Fruit fly (Drosophila melanogaster) whole organism, embryonic: ENCODE measurements around the gene CG9393.

Experiments
- Aef1 ChIP-seq: fragments of 200-800 bp; sonication (Bioruptor generic); IDR thresholded peaks from 3 replicates; pipeline ENCODE4 v1.3.6; 2022; ENCODE audit warnings: missing biosample characterization, missing genetic modification characterization
- Antp ChIP-seq: fragments of 200-800 bp; sonication (Bioruptor generic); optimal IDR thresholded peaks from 3 replicates; lab custom pipeline; 2016; ENCODE audit warnings: missing biosample characterization, missing genetic modification characterization
- Awh ChIP-seq: fragments of 200-800 bp; sonication (Bioruptor generic); IDR thresholded peaks from 2 replicates; pipeline ENCODE4, ENCODE4 v1.3.6; 2022; ENCODE audit warnings: missing biosample characterization, missing genetic modification characterization
- BtbVII ChIP-seq: fragments of 200-800 bp; sonication (Bioruptor generic); optimal IDR thresholded peaks from 3 replicates; lab custom pipeline; 2017; ENCODE audit warnings: missing biosample characterization, mild to moderate bottlenecking, missing genetic modification characterization
- C15 ChIP-seq: fragments of 200-800 bp; sonication (Bioruptor generic); IDR thresholded peaks from 3 replicates; pipeline ENCODE4 v1.3.6; 2022; ENCODE audit warnings: missing biosample characterization, missing genetic modification characterization
- CG13123 ChIP-seq: fragments of 200-800 bp; sonication (Bioruptor generic); optimal IDR thresholded peaks from 2 replicates; lab custom pipeline; 2016; ENCODE audit warnings: missing biosample characterization, missing genetic modification characterization
- CG13296 ChIP-seq: fragments of 200-800 bp; sonication (Bioruptor generic); optimal IDR thresholded peaks from 3 replicates; lab custom pipeline; 2018; ENCODE audit warnings: missing biosample characterization, mild to moderate bottlenecking, missing genetic modification characterization
- CG13424 ChIP-seq: fragments of 200-800 bp; sonication (Bioruptor generic); optimal IDR thresholded peaks from 2 replicates; lab custom pipeline; 2019; ENCODE audit warnings: missing biosample characterization, mild to moderate bottlenecking, missing genetic modification characterization, moderate library complexity
- CG14050 ChIP-seq: fragments of 200-800 bp; sonication (Bioruptor generic); IDR thresholded peaks from 3 replicates; pipeline ENCODE4 v1.3.6; 2022; ENCODE audit warnings: missing biosample characterization, missing genetic modification characterization
- CG14710 ChIP-seq: fragments of 200-800 bp; sonication (Bioruptor generic); optimal IDR thresholded peaks from 3 replicates; lab custom pipeline; 2019; ENCODE audit warnings: missing biosample characterization, mild to moderate bottlenecking, missing genetic modification characterization, moderate library complexity
- CG15073 ChIP-seq: fragments of 200-800 bp; sonication (Bioruptor generic); optimal IDR thresholded peaks from 2 replicates; lab custom pipeline; 2016; ENCODE audit warnings: missing biosample characterization, missing genetic modification characterization
- CG1529 ChIP-seq: fragments of 200-800 bp; sonication (Bioruptor generic); optimal IDR thresholded peaks from 3 replicates; lab custom pipeline; 2018; ENCODE audit warnings: missing biosample characterization, missing genetic modification characterization
- CG1647 ChIP-seq: fragments of 200-800 bp; sonication (Bioruptor generic); optimal IDR thresholded peaks from 3 replicates; lab custom pipeline; 2016; ENCODE audit warnings: missing biosample characterization, missing genetic modification characterization
- CG16863 ChIP-seq: fragments of 200-800 bp; sonication (Bioruptor generic); optimal IDR thresholded peaks from 3 replicates; lab custom pipeline; 2016; ENCODE audit warnings: missing biosample characterization, missing genetic modification characterization
- CG17912 ChIP-seq: fragments of 200-800 bp; sonication (Bioruptor generic); optimal IDR thresholded peaks from 2 replicates; lab custom pipeline; 2018; ENCODE audit warnings: missing biosample characterization, mild to moderate bottlenecking, missing genetic modification characterization
- CG3163 ChIP-seq: fragments of 200-800 bp; sonication (Bioruptor generic); optimal IDR thresholded peaks from 3 replicates; lab custom pipeline; 2016; ENCODE audit warnings: missing biosample characterization, missing genetic modification characterization
- CG42726 ChIP-seq: fragments of 200-800 bp; sonication (Bioruptor generic); IDR thresholded peaks from 2 replicates; pipeline ENCODE4 v1.3.6; 2022; ENCODE audit warnings: missing biosample characterization, missing genetic modification characterization; ENCODE audit not compliant: partially characterized antibody
- CG7928 ChIP-seq: fragments of 200-800 bp; sonication (Bioruptor generic); optimal IDR thresholded peaks from 2 replicates; lab custom pipeline; 2017; ENCODE audit warnings: missing biosample characterization, mild to moderate bottlenecking, missing genetic modification characterization
- CG9437 ChIP-seq: fragments of 200-800 bp; sonication (Bioruptor generic); optimal IDR thresholded peaks from 2 replicates; lab custom pipeline; 2018; ENCODE audit warnings: missing biosample characterization, mild to moderate bottlenecking, missing genetic modification characterization
- CG9609 ChIP-seq: fragments of 200-800 bp; sonication (Bioruptor generic); optimal IDR thresholded peaks from 3 replicates; lab custom pipeline; 2016; ENCODE audit warnings: missing biosample characterization, missing genetic modification characterization
- Ets65A ChIP-seq: fragments of 200-800 bp; sonication (Bioruptor generic); peaks from one replicate; lab custom pipeline; 2016; ENCODE audit warnings: missing biosample characterization, missing genetic modification characterization
- Fer2 ChIP-seq: fragments of 200-800 bp; sonication (Bioruptor generic); optimal IDR thresholded peaks from 2 replicates; lab custom pipeline; 2018; ENCODE audit warnings: missing biosample characterization, mild to moderate bottlenecking, missing genetic modification characterization, moderate library complexity
- H15 ChIP-seq: fragments of 200-800 bp; sonication (Bioruptor generic); IDR thresholded peaks from 3 replicates; pipeline ENCODE4 v1.3.6; 2022; ENCODE audit warnings: missing biosample characterization, missing genetic modification characterization
- HLH3B ChIP-seq: fragments of 200-800 bp; sonication (Bioruptor generic); IDR thresholded peaks from 2 replicates; pipeline ENCODE4 v1.3.6; 2022; ENCODE audit warnings: missing biosample characterization, missing genetic modification characterization
- HLH54F ChIP-seq: fragments of 200-800 bp; sonication (Bioruptor generic); optimal IDR thresholded peaks from 3 replicates; lab custom pipeline; 2016; ENCODE audit warnings: missing biosample characterization, missing genetic modification characterization
- Hr39 ChIP-seq: fragments of >200 bp; optimal IDR thresholded peaks from 2 replicates; lab custom pipeline; 2017
- NK7.1 ChIP-seq: fragments of 200-800 bp; sonication (Bioruptor generic); optimal IDR thresholded peaks from 3 replicates; lab custom pipeline; 2016; ENCODE audit warnings: missing biosample characterization, missing genetic modification characterization
- Neu2 ChIP-seq: fragments of 200-800 bp; sonication (Bioruptor generic); optimal IDR thresholded peaks from 3 replicates; lab custom pipeline; 2016; ENCODE audit warnings: missing biosample characterization, missing genetic modification characterization, borderline replicate concordance
- Six4 ChIP-seq: fragments of 200-800 bp; sonication (Bioruptor generic); optimal IDR thresholded peaks from 2 replicates; lab custom pipeline; 2016; ENCODE audit warnings: missing biosample characterization, missing genetic modification characterization
- Sox102F ChIP-seq: fragments of 200-800 bp; sonication (Bioruptor generic); optimal IDR thresholded peaks from 2 replicates; lab custom pipeline; 2018; ENCODE audit warnings: missing biosample characterization, mild to moderate bottlenecking, missing genetic modification characterization, moderate library complexity
- Stat92E ChIP-seq, 3 experiments: fragments of >200 bp in 2 of 3; fragments of 200-800 bp in 1 of 3; sonication (Bioruptor generic) in 1 of 3; optimal IDR thresholded peaks; 2 replicates each; lab custom pipeline; 2017 to 2019; ENCODE audit warnings: missing biosample characterization in 3 of 3, missing genetic modification characterization in 3 of 3, mild to moderate bottlenecking in 1 of 3, moderate library complexity in 1 of 3
- amos ChIP-seq: fragments of 200-800 bp; sonication (Bioruptor generic); IDR thresholded peaks from 2 replicates; pipeline ENCODE4 v1.3.6; 2022; ENCODE audit warnings: missing biosample characterization, missing genetic modification characterization; ENCODE audit not compliant: partially characterized antibody
- bsh ChIP-seq, 2 experiments: fragments of 200-800 bp; sonication (Bioruptor generic); optimal IDR thresholded peaks; 2 replicates each; lab custom pipeline; 2017 to 2018; ENCODE audit warnings: mild to moderate bottlenecking in 2 of 2, missing biosample characterization in 2 of 2, missing genetic modification characterization in 2 of 2, moderate library complexity in 1 of 2
- crc ChIP-seq: fragments of 200-800 bp; sonication (Bioruptor generic); optimal IDR thresholded peaks from 2 replicates; lab custom pipeline; 2016; ENCODE audit warnings: missing biosample characterization, missing genetic modification characterization
- danr ChIP-seq: fragments of 200-800 bp; sonication (Bioruptor generic); IDR thresholded peaks from 2 replicates; pipeline ENCODE4 v1.3.6; 2022; ENCODE audit warnings: missing biosample characterization, missing genetic modification characterization
- dm ChIP-seq: fragments of 200-800 bp; sonication (Bioruptor generic); optimal IDR thresholded peaks from 3 replicates; lab custom pipeline; 2016; ENCODE audit warnings: missing biosample characterization, missing genetic modification characterization
- exex ChIP-seq: fragments of 200-800 bp; sonication (Bioruptor generic); optimal IDR thresholded peaks from 4 replicates; lab custom pipeline; 2018; ENCODE audit warnings: missing biosample characterization, mild to moderate bottlenecking, missing genetic modification characterization, moderate library complexity
- gce ChIP-seq: fragments of 200-800 bp; sonication (Bioruptor generic); IDR thresholded peaks from 3 replicates; pipeline ENCODE4 v1.3.6; 2022; ENCODE audit warnings: missing biosample characterization, missing genetic modification characterization
- gfzf ChIP-seq: fragments of 200-800 bp; sonication (Bioruptor generic); optimal IDR thresholded peaks from 2 replicates; lab custom pipeline; 2016; ENCODE audit warnings: missing biosample characterization, mild to moderate bottlenecking, missing genetic modification characterization, moderate library complexity
- grn ChIP-seq: fragments of 200-800 bp; sonication (Bioruptor generic); optimal IDR thresholded peaks from 3 replicates; lab custom pipeline; 2017; ENCODE audit warnings: missing biosample characterization, missing genetic modification characterization
- gsb-n ChIP-seq: fragments of 200-800 bp; sonication (Bioruptor generic); optimal IDR thresholded peaks from 3 replicates; lab custom pipeline; 2018; ENCODE audit warnings: missing biosample characterization, mild to moderate bottlenecking, missing genetic modification characterization
- her ChIP-seq: fragments of 200-800 bp; sonication (Bioruptor generic); optimal IDR thresholded peaks from 2 replicates; lab custom pipeline; 2016; ENCODE audit warnings: missing biosample characterization, missing genetic modification characterization
- knrl ChIP-seq: fragments of 200-800 bp; sonication (Bioruptor generic); IDR thresholded peaks from 3 replicates; pipeline ENCODE4 v1.3.6; 2022; ENCODE audit warnings: missing biosample characterization, missing genetic modification characterization; ENCODE audit not compliant: partially characterized antibody
- lola ChIP-seq, 3 experiments: fragments of >200 bp in 2 of 3; fragments of 200-800 bp in 1 of 3; sonication (Bioruptor generic) in 1 of 3; optimal IDR thresholded peaks; 2 replicates each; lab custom pipeline; 2017 to 2019; ENCODE audit warnings: missing biosample characterization in 3 of 3, missing genetic modification characterization in 3 of 3, mild to moderate bottlenecking in 1 of 3, moderate library complexity in 1 of 3
- pb ChIP-seq: fragments of 200-800 bp; sonication (Bioruptor generic); optimal IDR thresholded peaks from 3 replicates; lab custom pipeline; 2016; ENCODE audit warnings: missing biosample characterization, missing genetic modification characterization
- rib ChIP-seq: fragments of 200-800 bp; sonication (Bioruptor generic); IDR thresholded peaks from 2 replicates; pipeline ENCODE4 v1.3.6; 2022; ENCODE audit warnings: missing biosample characterization, missing genetic modification characterization
- ro ChIP-seq: fragments of 200-800 bp; sonication (Bioruptor generic); IDR thresholded peaks from 2 replicates; pipeline ENCODE4 v1.3.6; 2022; ENCODE audit warnings: missing biosample characterization, missing genetic modification characterization
- sd ChIP-seq: fragments of 200-800 bp; sonication (Bioruptor generic); optimal IDR thresholded peaks from 3 replicates; lab custom pipeline; 2018; ENCODE audit warnings: missing biosample characterization, mild to moderate bottlenecking, missing genetic modification characterization, moderate library complexity
- shn ChIP-seq: fragments of 200-800 bp; sonication (Bioruptor generic); optimal IDR thresholded peaks from 3 replicates; lab custom pipeline; 2016; ENCODE audit warnings: missing biosample characterization, missing genetic modification characterization
- sob ChIP-seq: fragments of 200-800 bp; sonication (Bioruptor generic); IDR thresholded peaks from 2 replicates; pipeline ENCODE4 v1.3.6; 2022; ENCODE audit warnings: missing biosample characterization, missing genetic modification characterization
- sug ChIP-seq: fragments of 200-800 bp; optimal IDR thresholded peaks from 2 replicates; lab custom pipeline; 2019; ENCODE audit warnings: missing biosample characterization, mild to moderate bottlenecking, missing genetic modification characterization, moderate library complexity
- toy ChIP-seq: fragments of 200-800 bp; sonication (Bioruptor generic); IDR thresholded peaks from 2 replicates; pipeline ENCODE4 v1.3.6; 2022; ENCODE audit warnings: missing biosample characterization, missing genetic modification characterization

The CG9393 gene

dm6 chr3R:9513052-9513420 is 50.4 kb downstream of the CG9393 start, which contains the start of the genes Ras85D and Rlb1 (continued):
- TF ChIP-seq Antp (GFP tag; lab: Kevin White, UChicago) (peak; percentile 87), gce (no peak), Fer2 (peak; percentile 68), lola (GFP tag; optimal IDR thresholded peaks at IDR 0.05; lab: Kevin White, UChicago) (peak in 1 of 3 experiments; percentile 57), Awh (GFP tag; lab: Robert Waterston, UW) (no peak), CG1529 (GFP tag; lab: Kevin White, UChicago) (no peak), amos (GFP tag; lab: Robert Waterston, UW) (no peak), sd (tag; lab: Kevin White, UChicago) (peak; percentile 52), CG13296 (GFP tag; lab: Kevin White, UChicago) (peak; percentile 52), Aef1 (GFP tag; lab: Robert Waterston, UW) (no peak), her (peak; percentile 76), CG9437 (GFP tag; lab: Kevin White, UChicago) (peak; percentile 44), danr (GFP tag; lab: Robert Waterston, UW) (no peak), NK7.1 (peak; percentile 71), BtbVII (GFP tag; lab: Kevin White, UChicago) (peak; percentile 42), HLH54F (GFP tag; lab: Kevin White, UChicago) (peak; percentile 83), Six4 (GFP tag; lab: Kevin White, UChicago) (peak; percentile 48), CG16863 (GFP tag; lab: Kevin White, UChicago) (peak; percentile 72), CG14050 (GFP tag; lab: Robert Waterston, UW) (no peak), Hr39 (lab: Kevin White, UChicago) (no peak), Stat92E (GFP tag; optimal IDR thresholded peaks at IDR 0.05; lab: Kevin White, UChicago) (peak in 1 of 3 experiments; percentile 53), pb (peak; percentile 62), shn (GFP tag; lab: Kevin White, UChicago) (peak; percentile 83), gsb-n (tag; lab: Kevin White, UChicago) (no peak), CG7928 (GFP tag; lab: Kevin White, UChicago) (peak; percentile 47), exex (tag; lab: Kevin White, UChicago) (peak; percentile 35), CG1647 (GFP tag; lab: Kevin White, UChicago) (peak; percentile 80), sob (GFP tag; lab: Robert Waterston, UW) (no peak), Sox102F (GFP tag; lab: Kevin White, UChicago) (no peak), CG13424 (peak; percentile 82), knrl (no peak), C15 (GFP tag; lab: Robert Waterston, UW) (no peak), H15 (no peak), CG17912 (peak; percentile 60), sug (tag; lab: Kevin White, UChicago) (peak; percentile 84), CG15073 (GFP tag; lab: Kevin White, UChicago) (peak; percentile 99), gfzf (GFP tag; lab: Kevin White, UChicago) (peak; percentile 40), toy (GFP tag; lab: Robert Waterston, UW) (no peak), CG3163 (GFP tag; lab: Kevin White, UChicago) (peak; percentile 69), CG13123 (GFP tag; lab: Kevin White, UChicago) (peak; percentile 42), crc (GFP tag; lab: Kevin White, UChicago) (peak; percentile 64), Ets65A (GFP tag; lab: Kevin White, UChicago) (peak; percentile 99), CG9609 (GFP tag; lab: Kevin White, UChicago) (peak; percentile 83), bsh (GFP tag; optimal IDR thresholded peaks at IDR 0.05; lab: Kevin White, UChicago) (peak in 1 of 2 experiments; percentile 56), dm (GFP tag; lab: Kevin White, UChicago) (peak; percentile 92), CG14710 (tag; lab: Kevin White, UChicago) (peak; percentile 77), HLH3B (GFP tag; lab: Robert Waterston, UW) (no peak), CG42726 (no peak), ro (GFP tag; lab: Robert Waterston, UW) (no peak), grn (GFP tag; lab: Kevin White, UChicago) (peak; percentile 63), rib (no peak), Neu2 (peak; percentile 38)
